Worm (Caenorhabditis elegans) whole organism, L1 larva: Measurements from ENCODE around the gene glrx-21.

Experiments
- ceh-90 ChIP-seq: sonication (generic microtip); optimal IDR thresholded peaks from 2 replicates; lab custom pipeline; 2016; ENCODE audit warnings: missing genetic modification characterization, missing compliant biosample characterization
- ets-5 ChIP-seq: fragments of 200-800 bp; sonication (Bioruptor generic); IDR thresholded peaks from 2 replicates; pipeline ENCODE4 v1.3.6; 2022; ENCODE audit warnings: missing genetic modification characterization, missing compliant biosample characterization
- fkh-8 ChIP-seq: sonication (generic microtip); optimal IDR thresholded peaks from 2 replicates; lab custom pipeline; 2016; ENCODE audit warnings: mild to moderate bottlenecking, missing genetic modification characterization, missing compliant biosample characterization
- lin-13 ChIP-seq: fragments of 150-350 bp; optimal IDR thresholded peaks from 2 replicates; lab custom pipeline; 2014; ENCODE audit warnings: missing biosample characterization, missing genetic modification reagents, missing genetic modification characterization
- lin-35 ChIP-seq, 2 experiments: fragments of 150-350 bp; optimal IDR thresholded peaks; 2 replicates each; lab custom pipeline; 2014; ENCODE audit warnings: missing biosample characterization in 2 of 2, missing genetic modification characterization in 2 of 2, missing genetic modification reagents in 2 of 2
- lin-39 ChIP-seq: fragments of 150-350 bp; optimal IDR thresholded peaks from 2 replicates; lab custom pipeline; 2014; ENCODE audit warnings: missing biosample characterization, missing genetic modification reagents, missing genetic modification characterization
- mep-1 ChIP-seq: fragments of 150-350 bp; optimal IDR thresholded peaks from 2 replicates; lab custom pipeline; 2014; ENCODE audit warnings: missing biosample characterization, missing genetic modification characterization
- nhr-76 ChIP-seq: sonication (generic microtip); optimal IDR thresholded peaks from 2 replicates; lab custom pipeline; 2017; ENCODE audit warnings: missing biosample characterization, missing genetic modification characterization
- unc-130 ChIP-seq: fragments of 150-350 bp; optimal IDR thresholded peaks from 2 replicates; lab custom pipeline; 2017; ENCODE audit warnings: missing biosample characterization, missing genetic modification characterization, inconsistent platforms
- unc-62 ChIP-seq: fragments of 150-350 bp; optimal IDR thresholded peaks from 2 replicates; lab custom pipeline; 2014; ENCODE audit warnings: missing biosample characterization, missing genetic modification reagents, missing genetic modification characterization

DNA sequence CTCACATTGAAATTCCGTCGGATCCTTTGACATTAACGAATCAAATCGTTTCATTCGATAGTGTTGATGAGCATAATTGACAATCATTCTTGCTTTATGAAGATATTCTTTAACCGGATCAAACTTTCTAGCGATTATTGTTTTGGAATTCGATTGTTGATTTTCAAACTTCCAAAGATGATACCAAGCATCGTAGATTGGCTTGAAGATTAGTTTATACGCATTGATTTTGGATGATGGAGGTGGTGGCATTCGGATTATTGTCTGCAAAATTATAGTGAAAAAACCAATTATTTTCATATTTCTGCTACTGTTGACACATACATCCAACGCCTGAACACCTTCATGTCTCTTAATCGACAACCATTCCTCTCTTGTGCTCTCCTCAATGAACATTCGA lies 42.2 kb upstream of the glrx-21 start:
- TF ChIP-seq lin-35 (GFP tag; optimal IDR thresholded peaks at IDR 0.05; lab: Kevin White, UChicago) (no peak), lin-13 (no peak), nhr-76 (tag; lab: Kevin White, UChicago) (no peak), ets-5 (GFP tag; lab: Robert Waterston, UW) (no peak), ceh-90 (tag; lab: Kevin White, UChicago) (no peak), fkh-8 (tag; lab: Kevin White, UChicago) (no peak), lin-39 (tag; lab: Kevin White, UChicago) (no peak), unc-130 (tag; lab: Kevin White, UChicago) (no peak), unc-62 (GFP tag; lab: Kevin White, UChicago) (no peak), mep-1 (no peak)
